Worm (Caenorhabditis elegans) whole organism, L2 larva: Measurements from ENCODE around the gene F09F9.1.
A peak's percentile ranks its signal among the peaks of the same experiment; 100 is the strongest.

Experiments used
- C34F6.9 ChIP-seq: fragments of 150-350 bp; optimal IDR thresholded peaks from 2 replicates; lab custom pipeline; 2014; ENCODE audit warnings: missing biosample characterization, missing genetic modification characterization
- F13H6.1 ChIP-seq: sonication (generic microtip); optimal IDR thresholded peaks from 2 replicates; lab custom pipeline; 2016; ENCODE audit warnings: missing genetic modification characterization, missing compliant biosample characterization
- R02D3.7 ChIP-seq: fragments of 150-350 bp; optimal IDR thresholded peaks from 2 replicates; lab custom pipeline; 2014; ENCODE audit warnings: missing biosample characterization, missing genetic modification characterization
- ZK546.5 ChIP-seq: sonication (generic microtip); optimal IDR thresholded peaks from 2 replicates; lab custom pipeline; 2017; ENCODE audit warnings: missing biosample characterization, missing genetic modification characterization
- ama-1 ChIP-seq: fragments of 150-350 bp; optimal IDR thresholded peaks from 2 replicates; lab custom pipeline; 2018; ENCODE audit warnings: inconsistent platforms
- blmp-1 ChIP-seq: sonication (generic microtip); optimal IDR thresholded peaks from 2 replicates; lab custom pipeline; 2017; ENCODE audit warnings: missing genetic modification characterization, mild to moderate bottlenecking, missing compliant biosample characterization, antibody characterized with exemption, moderate library complexity; ENCODE audit not compliant: insufficient read depth
- ceh-16 ChIP-seq: fragments of 150-350 bp; optimal IDR thresholded peaks from 2 replicates; lab custom pipeline; 2014; ENCODE audit warnings: missing biosample characterization, missing genetic modification characterization
- ceh-82 ChIP-seq: fragments of 150-350 bp; optimal IDR thresholded peaks from 2 replicates; lab custom pipeline; 2014; ENCODE audit warnings: missing biosample characterization, missing genetic modification characterization
- dmd-4 ChIP-seq: sonication (generic microtip); optimal IDR thresholded peaks from 2 replicates; lab custom pipeline; 2017; ENCODE audit warnings: missing biosample characterization, missing genetic modification characterization
- egl-27 ChIP-seq: sonication (generic microtip); optimal IDR thresholded peaks from 3 replicates; lab custom pipeline; 2017; ENCODE audit warnings: missing biosample characterization, missing genetic modification reagents, missing genetic modification characterization
- elt-1 ChIP-seq: fragments of 150-350 bp; optimal IDR thresholded peaks from 2 replicates; lab custom pipeline; 2014; ENCODE audit warnings: missing biosample characterization, missing genetic modification characterization
- elt-3 ChIP-seq: sonication (generic microtip); optimal IDR thresholded peaks from 2 replicates; lab custom pipeline; 2017; ENCODE audit warnings: missing biosample characterization, missing genetic modification characterization
- fos-1 ChIP-seq: fragments of 150-350 bp; optimal IDR thresholded peaks from 2 replicates; lab custom pipeline; 2014; ENCODE audit warnings: missing biosample characterization, missing genetic modification characterization
- gmeb-1 ChIP-seq: fragments of 150-350 bp; optimal IDR thresholded peaks from 2 replicates; lab custom pipeline; 2014; ENCODE audit warnings: missing biosample characterization, missing genetic modification characterization
- lin-13 ChIP-seq: fragments of 150-350 bp; optimal IDR thresholded peaks from 2 replicates; lab custom pipeline; 2014; ENCODE audit warnings: missing biosample characterization, missing genetic modification reagents, missing genetic modification characterization
- lin-39 ChIP-seq: fragments of 150-350 bp; optimal IDR thresholded peaks from 2 replicates; lab custom pipeline; 2014; ENCODE audit warnings: missing biosample characterization, missing genetic modification reagents, missing genetic modification characterization
- mab-5 ChIP-seq: fragments of 150-350 bp; optimal IDR thresholded peaks from 2 replicates; lab custom pipeline; 2014; ENCODE audit warnings: missing biosample characterization, missing genetic modification characterization
- mbf-1 ChIP-seq: sonication (generic microtip); optimal IDR thresholded peaks from 2 replicates; lab custom pipeline; 2017; ENCODE audit warnings: missing biosample characterization, missing genetic modification characterization
- nhr-10 ChIP-seq: sonication (generic microtip); optimal IDR thresholded peaks from 2 replicates; lab custom pipeline; 2017; ENCODE audit warnings: missing biosample characterization, missing genetic modification characterization
- nhr-12 ChIP-seq: fragments of 150-350 bp; optimal IDR thresholded peaks from 2 replicates; lab custom pipeline; 2014; ENCODE audit warnings: missing biosample characterization, missing genetic modification characterization
- nhr-21 ChIP-seq: fragments of 150-350 bp; optimal IDR thresholded peaks from 2 replicates; lab custom pipeline; 2014; ENCODE audit warnings: missing biosample characterization, missing genetic modification characterization
- nhr-23 ChIP-seq: fragments of 150-350 bp; optimal IDR thresholded peaks from 2 replicates; lab custom pipeline; 2014; ENCODE audit warnings: missing biosample characterization, missing genetic modification reagents, missing genetic modification characterization
- nhr-25 ChIP-seq: fragments of 150-350 bp; sonication (generic microtip); optimal IDR thresholded peaks from 3 replicates; lab custom pipeline; 2014; ENCODE audit warnings: missing biosample characterization, missing genetic modification characterization
- nhr-6 ChIP-seq: fragments of 150-350 bp; optimal IDR thresholded peaks from 2 replicates; lab custom pipeline; 2014; ENCODE audit warnings: missing biosample characterization, missing genetic modification characterization
- nhr-77 ChIP-seq: fragments of 150-350 bp; optimal IDR thresholded peaks from 2 replicates; lab custom pipeline; 2014; ENCODE audit warnings: missing biosample characterization, missing genetic modification characterization
- peb-1 ChIP-seq: fragments of 150-350 bp; optimal IDR thresholded peaks from 2 replicates; lab custom pipeline; 2014; ENCODE audit warnings: missing biosample characterization, missing genetic modification characterization
- sem-4 ChIP-seq: fragments of 150-350 bp; optimal IDR thresholded peaks from 2 replicates; lab custom pipeline; 2014; ENCODE audit warnings: missing biosample characterization, missing genetic modification reagents, missing genetic modification characterization
- skn-1 ChIP-seq: sonication (generic microtip); optimal IDR thresholded peaks from 2 replicates; lab custom pipeline; 2017; ENCODE audit warnings: missing biosample characterization, missing genetic modification characterization
- sma-9 ChIP-seq, 2 experiments: fragments of 150-350 bp in 1 of 2; sonication (generic microtip) in 1 of 2; optimal IDR thresholded peaks; 2 replicates each; lab custom pipeline; 2014 to 2016; ENCODE audit warnings: missing genetic modification characterization in 2 of 2, mild to moderate bottlenecking in 1 of 2, missing biosample characterization in 1 of 2, missing compliant biosample characterization in 1 of 2, missing genetic modification reagents in 1 of 2, moderate library complexity in 1 of 2
- snpc-4 ChIP-seq: fragments of 150-350 bp; optimal IDR thresholded peaks from 2 replicates; lab custom pipeline; 2014; ENCODE audit warnings: missing biosample characterization, missing genetic modification characterization
- unc-39 ChIP-seq: fragments of 150-350 bp; optimal IDR thresholded peaks from 2 replicates; lab custom pipeline; 2014; ENCODE audit warnings: missing biosample characterization, missing genetic modification characterization
- unc-55 ChIP-seq: fragments of 150-350 bp; sonication (generic microtip); optimal IDR thresholded peaks from 3 replicates; lab custom pipeline; 2014; ENCODE audit warnings: missing biosample characterization, missing genetic modification reagents, missing genetic modification characterization
- unc-62 ChIP-seq: fragments of 150-350 bp; optimal IDR thresholded peaks from 2 replicates; lab custom pipeline; 2014; ENCODE audit warnings: missing biosample characterization, missing genetic modification reagents, missing genetic modification characterization
- ztf-1 ChIP-seq: fragments of 200-800 bp; sonication (Bioruptor generic); conservative IDR thresholded peaks from 2 replicates; pipeline ENCODE4 v1.3.6; 2022; ENCODE audit warnings: missing genetic modification characterization, missing compliant biosample characterization
- ztf-11 ChIP-seq: sonication (generic microtip); optimal IDR thresholded peaks from 2 replicates; lab custom pipeline; 2017; ENCODE audit warnings: missing biosample characterization, missing genetic modification characterization
- ztf-4 ChIP-seq: fragments of 150-350 bp; optimal IDR thresholded peaks from 2 replicates; lab custom pipeline; 2014; ENCODE audit warnings: missing biosample characterization, missing genetic modification characterization

Gene F09F9.1

ce11 chrX:4088943-4089342, 26.2 kb upstream of the F09F9.1 start:
- TF ChIP-seq gmeb-1 (tag; lab: Kevin White, UChicago), result no peak
- no peak for TF ChIP-seq ztf-11 (tag; lab: Kevin White, UChicago)
- peak; percentile 6 for TF ChIP-seq unc-55 (GFP tag; lab: Kevin White, UChicago)

DNA sequence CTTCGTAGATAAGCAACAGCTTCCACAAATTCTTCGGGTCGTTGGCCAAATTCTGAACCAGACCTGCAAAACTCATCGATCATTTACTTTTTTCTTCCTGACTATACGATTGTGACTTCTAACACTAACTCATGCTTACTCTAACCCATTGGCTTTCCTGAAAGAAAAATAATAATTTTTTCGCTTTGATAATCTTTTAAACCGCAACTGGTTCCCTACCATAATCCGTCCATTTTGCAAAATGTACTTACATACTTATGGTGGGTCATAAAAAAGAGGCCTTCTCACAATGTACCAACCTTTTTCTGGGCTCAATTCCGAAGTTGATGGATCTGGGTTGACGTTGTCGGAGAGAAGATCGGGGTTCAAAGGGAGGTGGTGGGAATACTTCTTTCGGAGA, 20.1 kb upstream of the F09F9.1 start:
- TF ChIP-seq unc-39 (tag; lab: Kevin White, UChicago), result no peak
- TF ChIP-seq dmd-4 (tag; lab: Kevin White, UChicago), result no peak
- peak; percentile 61 for TF ChIP-seq mab-5 (tag; lab: Kevin White, UChicago)
- no peak for TF ChIP-seq elt-1 (tag; lab: Kevin White, UChicago)
- no peak for TF ChIP-seq unc-62
- TF ChIP-seq nhr-25 (tag; lab: Kevin White, UChicago), result no peak
- TF ChIP-seq unc-55 (GFP tag; lab: Kevin White, UChicago), result peak; percentile 0
- no peak for TF ChIP-seq ztf-1 (GFP tag; lab: Robert Waterston, UW)

ce11 chrX:4100473-4100872, 14.7 kb upstream of the F09F9.1 start, which contains the start of gene clh-4:
Gene clh-4, minus strand, starts transcription at chrX:4100573.
- TF ChIP-seq ZK546.5 (tag; lab: Kevin White, UChicago) (no peak), sem-4 (no peak), C34F6.9 (tag; lab: Kevin White, UChicago) (no peak), ceh-82 (tag; lab: Kevin White, UChicago) (no peak), mbf-1 (tag; lab: Kevin White, UChicago) (no peak), lin-13 (GFP tag; lab: Kevin White, UChicago) (no peak), snpc-4 (tag; lab: Kevin White, UChicago) (no peak), ceh-16 (tag; lab: Kevin White, UChicago) (no peak), ztf-4 (no peak), elt-3 (tag; lab: Kevin White, UChicago) (no peak), elt-1 (tag; lab: Kevin White, UChicago) (no peak), nhr-12 (tag; lab: Kevin White, UChicago) (no peak), ztf-1 (GFP tag; lab: Robert Waterston, UW) (no peak), unc-55 (GFP tag; lab: Kevin White, UChicago) (no peak), unc-62 (no peak), nhr-23 (no peak), R02D3.7 (tag; lab: Kevin White, UChicago) (no peak), nhr-10 (tag; lab: Kevin White, UChicago) (no peak), skn-1 (tag; lab: Kevin White, UChicago) (no peak)

ce11 chrX:4101213-4101612, 13.9 kb upstream of the F09F9.1 start:
- TF ChIP-seq ama-1 (lab: Kevin White, UChicago) (peak; percentile 52), unc-62 (no peak)

DNA sequence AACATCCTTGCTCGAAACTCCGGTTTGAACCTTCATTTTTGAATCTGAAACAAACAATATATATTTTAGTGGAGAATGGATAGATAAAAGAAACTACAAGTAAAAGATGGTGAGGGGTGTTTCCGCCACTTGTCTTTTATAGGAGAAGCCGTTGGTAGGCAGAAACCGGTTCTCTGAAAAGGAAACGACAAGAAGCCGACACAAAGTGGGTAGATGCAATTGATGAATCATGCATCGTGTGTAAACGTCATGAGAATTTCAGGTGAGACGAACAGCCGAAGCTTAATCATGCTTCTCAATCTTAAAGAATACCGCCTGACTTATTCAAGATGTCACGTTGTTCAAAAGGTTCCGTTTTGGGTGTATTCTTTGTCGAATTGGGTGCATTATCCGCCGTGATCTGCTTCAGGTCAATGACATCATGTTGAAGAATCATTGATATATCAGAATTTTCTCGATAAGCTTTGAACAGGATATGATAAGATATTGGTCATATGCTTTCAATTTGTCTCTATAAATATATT, 13.0 kb upstream of the F09F9.1 start, which contains the start of gene R02E4.3:
Gene R02E4.3 (minus strand): TSS at position 51 of the 524 bp plus-strand sequence.
- TF ChIP-seq blmp-1 (tag; lab: Kevin White, UChicago) (peak; percentile 5), dmd-4 (tag; lab: Kevin White, UChicago) (no peak), F13H6.1 (tag; lab: Kevin White, UChicago) (peak; percentile 45), mab-5 (tag; lab: Kevin White, UChicago) (no peak), nhr-21 (tag; lab: Kevin White, UChicago) (peak; percentile 82), nhr-25 (tag; lab: Kevin White, UChicago) (peak; percentile 81)
- TF ChIP-seq, all 48 proteins: peak for 4

DNA sequence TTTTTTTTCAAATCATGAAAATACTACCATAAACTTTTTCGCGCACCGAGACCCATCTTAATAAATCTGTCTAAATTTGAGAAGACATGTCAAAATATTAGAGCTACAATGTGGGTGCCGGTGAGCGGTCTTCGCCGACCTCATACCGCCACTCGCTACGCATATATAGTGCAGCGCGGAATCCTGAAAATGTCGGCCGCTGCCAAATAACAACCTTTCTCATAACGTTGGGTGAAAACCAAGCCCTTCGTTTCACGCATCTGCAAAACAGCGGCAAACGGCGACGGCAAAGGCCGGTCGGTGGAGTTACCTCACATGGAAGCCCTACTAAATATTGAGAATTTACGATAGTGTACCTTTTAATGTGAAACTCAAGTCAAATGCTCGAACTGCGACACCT, 12.1 kb upstream of the F09F9.1 start:
- TF ChIP-seq snpc-4 (tag; lab: Kevin White, UChicago), result peak; percentile 85
- TF ChIP-seq egl-27, result no peak

- no peak for TF ChIP-seq nhr-6 (tag; lab: Kevin White, UChicago)
- TF ChIP-seq ztf-11 (tag; lab: Kevin White, UChicago), result no peak
- TF ChIP-seq sma-9 (GFP tag; optimal IDR thresholded peaks at IDR 0.05; lab: Kevin White, UChicago), result no peak
- no peak for TF ChIP-seq sma-9 (tag; optimal IDR thresholded peaks at IDR 0.05; lab: Kevin White, UChicago)
- TF ChIP-seq nhr-77 (tag; lab: Kevin White, UChicago), result no peak
- no peak for TF ChIP-seq blmp-1 (tag; lab: Kevin White, UChicago)
- no peak for TF ChIP-seq peb-1 (tag; lab: Kevin White, UChicago)
- TF ChIP-seq ceh-16 (tag; lab: Kevin White, UChicago), result no peak
- no peak for TF ChIP-seq fos-1
- no peak for TF ChIP-seq mab-5 (tag; lab: Kevin White, UChicago)
- no peak for TF ChIP-seq ztf-1 (GFP tag; lab: Robert Waterston, UW)
- TF ChIP-seq elt-1 (tag; lab: Kevin White, UChicago), result no peak
- no peak for TF ChIP-seq lin-39 (tag; lab: Kevin White, UChicago)
Observed at ce11 chrX:4104435-4104834, 10.7 kb upstream of the F09F9.1 start, which contains the start of gene R02E4.1. Gene R02E4.1, minus strand, starts transcription at chrX:4104535.
